Fruit fly (Drosophila melanogaster): ENCODE results near the gene mge.

DNA sequence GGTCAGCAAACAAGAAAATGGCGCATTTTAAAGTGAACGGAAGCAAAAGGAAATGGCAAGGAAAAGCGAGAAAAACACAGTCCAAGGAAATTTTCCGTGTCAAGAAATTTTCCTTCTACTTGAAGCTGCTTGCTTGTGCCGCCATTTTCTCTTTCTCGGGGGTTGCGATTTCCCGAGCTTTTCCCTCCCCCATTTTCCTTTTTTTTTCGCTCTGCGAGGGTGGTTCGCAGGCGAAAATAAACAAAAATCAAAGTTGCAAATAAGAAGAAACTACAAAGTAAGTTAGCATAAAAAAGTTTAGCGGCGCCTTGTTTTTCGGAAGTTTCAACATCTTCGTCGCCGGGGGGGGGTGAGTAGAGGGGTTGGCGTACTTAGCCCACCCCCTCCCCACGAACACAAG lies 22.3 kb downstream of the mge start:
- TF ChIP-seq CG5204 (GFP tag; optimal IDR thresholded peaks at IDR 0.05) (no peak), toe (GFP tag; optimal IDR thresholded peaks at IDR 0.05) (no peak), bab1 (GFP tag; optimal IDR thresholded peaks at IDR 0.05) (no peak)
